Fruit fly (Drosophila melanogaster) Kc167 (cell line): ENCODE results near the gene CG11666.

ENCODE experiments used
- insv ChIP-seq: fragments of >200 bp; optimal IDR thresholded peaks from 3 replicates; lab custom pipeline; 2018; ENCODE audit warnings: missing external identifiers
- psq ChIP-seq: fragments of >200 bp; optimal IDR thresholded peaks from 2 replicates; lab custom pipeline; 2017; ENCODE audit warnings: missing external identifiers
- ttk ChIP-seq: sonication (Bioruptor generic); optimal IDR thresholded peaks from 2 replicates; lab custom pipeline; 2017; ENCODE audit warnings: missing external identifiers

dm6 chrX:20963405-20963804 is 21.1 kb upstream of the CG11666 start, which contains the start of gene Ser6:
- no peak for TF ChIP-seq insv
- TF ChIP-seq psq = no peak
- TF ChIP-seq ttk (lab: Kevin White, UChicago) = no peak
